Worm (Caenorhabditis elegans) whole organism, midembryonic: Measurements from ENCODE around the gene etc-1.

Experiments used
- T22C8.4 ChIP-seq: fragments of 200-800 bp; sonication (Bioruptor generic); IDR thresholded peaks from 2 replicates; pipeline ENCODE4 v1.3.6; 2022; ENCODE audit warnings: missing genetic modification characterization, missing compliant biosample characterization
- cog-1 ChIP-seq: sonication (generic microtip); optimal IDR thresholded peaks from 2 replicates; lab custom pipeline; 2016; ENCODE audit warnings: missing genetic modification characterization, missing compliant biosample characterization
- flt-1 ChIP-seq: fragments of 200-800 bp; sonication (Bioruptor generic); IDR thresholded peaks from 2 replicates; pipeline ENCODE4 v1.3.6; 2022; ENCODE audit warnings: missing genetic modification characterization, missing compliant biosample characterization
- med-1 ChIP-seq: sonication (generic microtip); optimal IDR thresholded peaks from 2 replicates; lab custom pipeline; 2017; ENCODE audit warnings: missing genetic modification characterization, mild to moderate bottlenecking, missing compliant biosample characterization, antibody characterized with exemption, missing genetic modification reagents; ENCODE audit not compliant: insufficient read depth
- ref-1 ChIP-seq: fragments of 200-800 bp; sonication (Bioruptor generic); conservative IDR thresholded peaks from 2 replicates; pipeline ENCODE4 v1.3.6; 2022; ENCODE audit warnings: missing genetic modification reagents, missing genetic modification characterization, missing compliant biosample characterization
- tab-1 ChIP-seq: fragments of 200-800 bp; sonication (Bioruptor generic); IDR thresholded peaks from 2 replicates; pipeline ENCODE4 v1.3.6; 2022; ENCODE audit warnings: missing genetic modification characterization, missing compliant biosample characterization
- ztf-29 ChIP-seq: fragments of 200-800 bp; sonication (Bioruptor generic); IDR thresholded peaks from 2 replicates; pipeline ENCODE4 v1.3.6; 2022; ENCODE audit warnings: missing genetic modification reagents, missing genetic modification characterization, missing compliant biosample characterization

DNA sequence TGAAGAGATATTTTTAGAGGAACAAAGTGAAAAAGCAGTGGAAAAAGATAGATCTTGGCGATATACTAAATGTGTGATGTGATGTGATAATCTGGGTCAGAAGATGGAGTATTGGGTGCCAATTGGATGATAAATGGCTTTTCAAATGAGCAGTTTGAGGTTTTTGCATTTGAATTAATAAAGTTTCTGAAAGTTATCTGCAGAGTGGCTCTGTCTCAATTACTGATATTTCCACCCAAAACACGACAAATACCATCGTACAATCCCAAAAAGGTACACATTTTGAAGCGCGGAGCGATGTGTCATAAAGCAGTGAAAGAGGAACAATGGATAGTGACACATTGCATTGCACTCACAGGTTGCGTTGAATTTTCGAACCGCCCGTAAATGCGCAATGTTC, 25.1 kb upstream of the etc-1 start:
- TF ChIP-seq ztf-29 (no peak), flt-1 (GFP tag; lab: Robert Waterston, UW) (no peak), tab-1 (GFP tag; lab: Robert Waterston, UW) (no peak), ref-1 (GFP tag; lab: Robert Waterston, UW) (no peak), T22C8.4 (GFP tag; lab: Robert Waterston, UW) (no peak), med-1 (GFP tag; lab: Kevin White, UChicago) (no peak), cog-1 (tag; lab: Kevin White, UChicago) (no peak)
